Fruit fly (Drosophila melanogaster): ENCODE measurements around the gene CG32642.

CG32642 gene

DNA sequence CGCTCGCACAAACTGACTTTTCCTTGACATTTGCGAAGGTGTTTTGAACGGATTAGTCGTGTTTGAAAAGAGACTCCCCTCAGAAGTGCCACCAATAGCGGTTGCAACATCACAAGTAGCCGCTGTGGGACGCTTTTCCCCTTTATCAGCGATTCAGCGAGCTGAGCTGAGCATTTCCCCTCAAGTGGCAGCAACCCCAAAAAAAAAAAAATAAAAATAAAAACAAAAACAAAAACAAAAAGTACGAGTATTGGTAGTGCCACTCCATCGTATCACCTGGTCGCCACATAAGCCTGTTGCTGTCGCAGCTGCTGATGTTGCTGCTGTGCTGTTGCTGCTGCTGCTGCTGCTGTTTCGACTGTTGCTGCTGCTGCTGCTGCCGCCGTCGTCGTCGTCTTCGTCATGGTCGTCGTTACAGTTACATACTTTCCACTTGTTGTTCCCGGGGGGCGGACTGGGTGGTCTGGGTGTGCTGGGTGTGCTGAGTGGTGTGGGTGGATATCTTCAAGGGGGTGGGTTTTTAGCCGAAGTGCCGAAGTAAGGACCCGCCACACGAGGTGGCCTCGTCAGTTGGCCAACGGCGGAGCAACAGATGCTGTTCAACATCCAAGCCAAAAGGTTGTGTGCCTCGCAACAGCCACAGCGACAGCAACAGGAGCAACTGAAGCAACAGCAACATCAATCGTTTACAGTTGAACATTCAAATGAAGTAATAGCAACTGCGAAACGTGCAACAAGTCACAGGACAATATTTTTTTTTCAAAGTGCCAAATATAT lies 29.2 kb downstream of the CG32642 start, which contains the start of gene rsh:
TSS of gene rsh (plus strand) at position 591 of the 777 bp plus-strand sequence.
- TF ChIP-seq acj6 (GFP tag; optimal IDR thresholded peaks at IDR 0.05) (no peak), CG8119 (GFP tag; IDR thresholded peaks at IDR 0.05) (0 out of 3 replicates have a peak, but pooled peaks have one; percentile 25), eg (GFP tag; IDR thresholded peaks at IDR 0.05) (peak; percentile 35; the same call in 1 of the 3 replicates), CG6163 (GFP tag; IDR thresholded peaks at IDR 0.05) (peak; percentile 43; the same call in 1 of the 3 replicates)

DNA sequence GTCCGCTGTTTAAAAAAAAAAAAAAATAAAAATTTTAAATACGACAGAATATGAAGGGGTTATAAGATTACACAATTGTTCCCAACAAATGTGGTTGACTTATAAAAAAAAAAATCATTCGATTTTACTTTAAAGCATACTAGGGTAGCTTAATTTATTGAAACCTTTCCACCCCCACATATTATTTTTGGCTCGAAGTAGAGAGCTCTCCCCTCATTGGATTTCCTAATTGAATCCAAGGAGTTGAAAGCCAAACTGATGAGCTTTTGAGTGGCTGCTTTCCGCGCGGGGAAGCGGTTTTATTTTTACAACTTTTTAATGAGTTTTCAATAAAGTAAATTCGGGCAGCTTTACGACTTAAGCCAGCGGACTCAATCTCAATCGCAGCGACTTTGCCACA lies 45.8 kb downstream of the CG32642 start, which contains the start of gene CG15719:
TSS of gene CG15719 (minus strand) at position 101 of the 400 bp plus-strand sequence.
- TF ChIP-seq spab (GFP tag; optimal IDR thresholded peaks at IDR 0.05): no peak
- no peak for TF ChIP-seq achi (GFP tag; optimal IDR thresholded peaks at IDR 0.05)
- TF ChIP-seq CG8319 (GFP tag; optimal IDR thresholded peaks at IDR 0.05): no peak
- no peak for TF ChIP-seq fkh (GFP tag; optimal IDR thresholded peaks at IDR 0.05)

Data from whole organism, prepupa.